Fruit fly (Drosophila melanogaster) whole organism, embryonic: ENCODE measurements around the gene CG7191.

Source experiments
- Ada2b ChIP-seq: fragments of 200-800 bp; sonication (Bioruptor generic); IDR thresholded peaks from 2 replicates; pipeline ENCODE4 v1.3.6; 2022; ENCODE audit warnings: missing biosample characterization, missing genetic modification characterization
- CG11695 ChIP-seq: fragments of 200-800 bp; sonication (Bioruptor generic); IDR thresholded peaks from 3 replicates; pipeline ENCODE4 v1.3.6; 2022; ENCODE audit warnings: missing biosample characterization, missing genetic modification characterization
- CG12219 ChIP-seq: fragments of 200-800 bp; sonication (Bioruptor generic); optimal IDR thresholded peaks from 3 replicates; lab custom pipeline; 2018; ENCODE audit warnings: missing biosample characterization, mild to moderate bottlenecking, missing genetic modification characterization
- CG13775 ChIP-seq: fragments of 200-800 bp; sonication (Bioruptor generic); optimal IDR thresholded peaks from 3 replicates; lab custom pipeline; 2017; ENCODE audit warnings: missing biosample characterization, mild to moderate bottlenecking, missing genetic modification characterization
- CG15073 ChIP-seq: fragments of 200-800 bp; sonication (Bioruptor generic); optimal IDR thresholded peaks from 2 replicates; lab custom pipeline; 2016; ENCODE audit warnings: missing biosample characterization, missing genetic modification characterization
- CG15696 ChIP-seq: fragments of 200-800 bp; sonication (Bioruptor generic); optimal IDR thresholded peaks from 2 replicates; lab custom pipeline; 2019; ENCODE audit warnings: missing biosample characterization, mild to moderate bottlenecking, missing genetic modification characterization, moderate library complexity
- CG1602 ChIP-seq: fragments of 200-800 bp; sonication (Bioruptor generic); optimal IDR thresholded peaks from 3 replicates; lab custom pipeline; 2016; ENCODE audit warnings: missing biosample characterization, missing genetic modification characterization
- CG16815 ChIP-seq: fragments of 200-800 bp; sonication (Bioruptor generic); optimal IDR thresholded peaks from 3 replicates; lab custom pipeline; 2017; ENCODE audit warnings: missing biosample characterization, mild to moderate bottlenecking, missing genetic modification characterization
- CG17385 ChIP-seq: fragments of 200-800 bp; sonication (Bioruptor generic); optimal IDR thresholded peaks from 3 replicates; lab custom pipeline; 2018; ENCODE audit warnings: missing biosample characterization, mild to moderate bottlenecking, missing genetic modification characterization
- CG1792 ChIP-seq: fragments of 200-800 bp; sonication (Bioruptor generic); optimal IDR thresholded peaks from 2 replicates; lab custom pipeline; 2016; ENCODE audit warnings: missing biosample characterization, missing genetic modification characterization
- CG31441 ChIP-seq: fragments of 200-800 bp; sonication (Bioruptor generic); IDR thresholded peaks from 2 replicates; pipeline ENCODE4 v1.3.6; 2022; ENCODE audit warnings: missing biosample characterization, missing genetic modification characterization
- CG6272 ChIP-seq: fragments of 200-800 bp; sonication (Bioruptor generic); IDR thresholded peaks from 2 replicates; pipeline ENCODE4 v1.3.6; 2022; ENCODE audit warnings: missing biosample characterization, missing genetic modification characterization
- CG6765 ChIP-seq: fragments of 200-800 bp; sonication (Bioruptor generic); optimal IDR thresholded peaks from 3 replicates; lab custom pipeline; 2017; ENCODE audit warnings: missing biosample characterization, mild to moderate bottlenecking, missing genetic modification characterization
- CG7928 ChIP-seq: fragments of 200-800 bp; sonication (Bioruptor generic); optimal IDR thresholded peaks from 2 replicates; lab custom pipeline; 2017; ENCODE audit warnings: missing biosample characterization, mild to moderate bottlenecking, missing genetic modification characterization
- CG8388 ChIP-seq: fragments of 200-800 bp; sonication (Bioruptor generic); optimal IDR thresholded peaks from 2 replicates; lab custom pipeline; 2019; ENCODE audit warnings: missing biosample characterization, mild to moderate bottlenecking, missing genetic modification characterization, moderate library complexity
- CG9876 ChIP-seq: fragments of 200-800 bp; sonication (Bioruptor generic); optimal IDR thresholded peaks from 2 replicates; lab custom pipeline; 2016; ENCODE audit warnings: missing biosample characterization, missing genetic modification characterization
- Camta ChIP-seq: fragments of 200-800 bp; sonication (Bioruptor generic); optimal IDR thresholded peaks from 2 replicates; lab custom pipeline; 2016; ENCODE audit warnings: missing biosample characterization, missing genetic modification characterization
- Chrac-16 ChIP-seq: fragments of 200-800 bp; sonication (Bioruptor generic); optimal IDR thresholded peaks from 3 replicates; lab custom pipeline; 2016; ENCODE audit warnings: missing biosample characterization, missing genetic modification characterization
- Dbx ChIP-seq: fragments of 200-800 bp; sonication (Bioruptor generic); IDR thresholded peaks from 3 replicates; pipeline ENCODE4 v1.3.6; 2022; ENCODE audit warnings: missing biosample characterization, missing genetic modification characterization
- Fer1 ChIP-seq: fragments of 200-800 bp; sonication (Bioruptor generic); optimal IDR thresholded peaks from 2 replicates; lab custom pipeline; 2017; ENCODE audit warnings: missing biosample characterization, mild to moderate bottlenecking, missing genetic modification characterization
- GATAe ChIP-seq: fragments of 200-800 bp; sonication (Bioruptor generic); conservative IDR thresholded peaks from 2 replicates; pipeline ENCODE4 v1.3.6; 2022; ENCODE audit warnings: missing biosample characterization, missing genetic modification characterization
- Gug ChIP-seq: fragments of 200-800 bp; sonication (Bioruptor generic); IDR thresholded peaks from 4 replicates; pipeline ENCODE4 v1.3.6; 2022; ENCODE audit warnings: missing biosample characterization, missing genetic modification characterization
- HHEX ChIP-seq: fragments of 200-800 bp; sonication (Bioruptor generic); optimal IDR thresholded peaks from 3 replicates; lab custom pipeline; 2017; ENCODE audit warnings: missing biosample characterization, mild to moderate bottlenecking, missing genetic modification characterization, missing genetic modification reagents
- HmgZ ChIP-seq: fragments of 200-800 bp; sonication (Bioruptor generic); optimal IDR thresholded peaks from 2 replicates; lab custom pipeline; 2018; ENCODE audit warnings: missing biosample characterization, mild to moderate bottlenecking, missing genetic modification characterization
- Hr51 ChIP-seq, 2 experiments: fragments of 200-800 bp; sonication (Bioruptor generic); optimal IDR thresholded peaks; 2 replicates in 1 of 2; 3 replicates in 1 of 2; lab custom pipeline; 2016 to 2018; ENCODE audit warnings: missing biosample characterization in 2 of 2, missing genetic modification characterization in 2 of 2, mild to moderate bottlenecking in 1 of 2, moderate library complexity in 1 of 2
- Opbp ChIP-seq: fragments of 200-800 bp; sonication (Bioruptor generic); IDR thresholded peaks from 3 replicates; pipeline ENCODE4 v1.3.6; 2022; ENCODE audit warnings: missing biosample characterization, missing genetic modification characterization; ENCODE audit not compliant: partially characterized antibody
- PHDP ChIP-seq: fragments of 200-800 bp; sonication (Bioruptor generic); optimal IDR thresholded peaks from 3 replicates; lab custom pipeline; 2018; ENCODE audit warnings: missing biosample characterization, mild to moderate bottlenecking, missing genetic modification characterization, moderate library complexity
- Ptx1 ChIP-seq: fragments of 200-800 bp; sonication (Bioruptor generic); IDR thresholded peaks from 2 replicates; pipeline ENCODE4 v1.3.6; 2022; ENCODE audit warnings: missing biosample characterization, missing genetic modification characterization
- Side ChIP-seq: fragments of 200-800 bp; sonication (Bioruptor generic); optimal IDR thresholded peaks from 2 replicates; lab custom pipeline; 2016; ENCODE audit warnings: missing biosample characterization, missing genetic modification characterization
- aop ChIP-seq: fragments of 200-800 bp; sonication (Bioruptor generic); IDR thresholded peaks from 2 replicates; pipeline ENCODE4 v1.3.6; 2022; ENCODE audit warnings: missing biosample characterization, missing genetic modification characterization
- ara ChIP-seq: fragments of 200-800 bp; sonication (Bioruptor generic); IDR thresholded peaks from 2 replicates; pipeline ENCODE4 v1.3.6; 2022; ENCODE audit warnings: missing biosample characterization, missing genetic modification characterization
- bbx ChIP-seq: fragments of 200-800 bp; sonication (Bioruptor generic); IDR thresholded peaks from 2 replicates; pipeline ENCODE4 v1.3.6; 2022; ENCODE audit warnings: missing biosample characterization, missing genetic modification characterization; ENCODE audit not compliant: partially characterized antibody
- bowl ChIP-seq: fragments of 200-800 bp; sonication (Bioruptor generic); IDR thresholded peaks from 2 replicates; pipeline ENCODE4 v1.3.6; 2022; ENCODE audit warnings: missing biosample characterization, missing genetic modification characterization
- cg ChIP-seq: fragments of 200-800 bp; sonication (Bioruptor generic); optimal IDR thresholded peaks from 3 replicates; lab custom pipeline; 2019; ENCODE audit warnings: missing biosample characterization, mild to moderate bottlenecking, missing genetic modification characterization, moderate library complexity
- cwo ChIP-seq: fragments of 200-800 bp; sonication (Bioruptor generic); optimal IDR thresholded peaks from 3 replicates; lab custom pipeline; 2017; ENCODE audit warnings: missing biosample characterization, missing genetic modification characterization, mild to moderate bottlenecking, moderate library complexity, missing genetic modification reagents
- danr ChIP-seq: fragments of 200-800 bp; sonication (Bioruptor generic); IDR thresholded peaks from 2 replicates; pipeline ENCODE4 v1.3.6; 2022; ENCODE audit warnings: missing biosample characterization, missing genetic modification characterization
- ewg ChIP-seq: fragments of 200-800 bp; sonication (Bioruptor generic); optimal IDR thresholded peaks from 3 replicates; lab custom pipeline; 2017; ENCODE audit warnings: mild to moderate bottlenecking, missing biosample characterization, missing genetic modification reagents, missing genetic modification characterization
- gsb-n ChIP-seq: fragments of 200-800 bp; sonication (Bioruptor generic); optimal IDR thresholded peaks from 3 replicates; lab custom pipeline; 2018; ENCODE audit warnings: missing biosample characterization, mild to moderate bottlenecking, missing genetic modification characterization
- insv ChIP-seq, 2 experiments: fragments of 200-800 bp; sonication (Bioruptor generic); optimal IDR thresholded peaks; 3 replicates each; lab custom pipeline; 2016 to 2018; ENCODE audit warnings: missing biosample characterization in 2 of 2, missing genetic modification characterization in 2 of 2
- klu ChIP-seq: fragments of 200-800 bp; sonication (Bioruptor generic); IDR thresholded peaks from 2 replicates; pipeline ENCODE4 v1.3.6; 2022; ENCODE audit warnings: missing biosample characterization, missing genetic modification characterization
- mirr ChIP-seq: fragments of 200-800 bp; sonication (Bioruptor generic); optimal IDR thresholded peaks from 3 replicates; lab custom pipeline; 2018; ENCODE audit warnings: missing biosample characterization, mild to moderate bottlenecking, missing genetic modification characterization
- onecut ChIP-seq: fragments of 200-800 bp; sonication (Bioruptor generic); IDR thresholded peaks from 2 replicates; pipeline ENCODE4 v1.3.6; 2022; ENCODE audit warnings: missing biosample characterization, missing genetic modification characterization
- prd ChIP-seq, 3 experiments: fragments of >200 bp in 2 of 3; fragments of 200-800 bp in 1 of 3; sonication (Bioruptor generic) in 1 of 3; optimal IDR thresholded peaks in 2 of 3; IDR thresholded peaks in 1 of 3; 2 replicates in 2 of 3; 3 replicates in 1 of 3; pipeline versions ENCODE4 v1.3.6 to Lab custom; 2017 to 2022; ENCODE audit warnings: missing biosample characterization in 1 of 3, missing genetic modification characterization in 1 of 3
- row ChIP-seq: fragments of 200-800 bp; sonication (Bioruptor generic); IDR thresholded peaks from 3 replicates; pipeline ENCODE4 v1.3.6; 2022; ENCODE audit warnings: missing biosample characterization, missing genetic modification characterization
- sens ChIP-seq: fragments of 200-800 bp; sonication (Bioruptor generic); peaks from one replicate; lab custom pipeline; 2016; ENCODE audit warnings: missing biosample characterization, missing genetic modification characterization
- slp2 ChIP-seq: fragments of 200-800 bp; sonication (Bioruptor generic); optimal IDR thresholded peaks from 2 replicates; lab custom pipeline; 2016; ENCODE audit warnings: missing biosample characterization, missing genetic modification characterization
- toy ChIP-seq: fragments of 200-800 bp; sonication (Bioruptor generic); IDR thresholded peaks from 2 replicates; pipeline ENCODE4 v1.3.6; 2022; ENCODE audit warnings: missing biosample characterization, missing genetic modification characterization
- vfl ChIP-seq: fragments of 200-800 bp; sonication (Bioruptor generic); optimal IDR thresholded peaks from 2 replicates; lab custom pipeline; 2016; ENCODE audit warnings: missing biosample characterization, missing genetic modification characterization
- zen ChIP-seq: fragments of 200-800 bp; sonication (Bioruptor generic); optimal IDR thresholded peaks from 3 replicates; lab custom pipeline; 2018; ENCODE audit warnings: missing biosample characterization, mild to moderate bottlenecking, missing genetic modification characterization, moderate library complexity
- zfh1 ChIP-seq: fragments of 200-800 bp; sonication (Bioruptor generic); IDR thresholded peaks from 3 replicates; pipeline ENCODE4 v1.3.6; 2022; ENCODE audit warnings: missing biosample characterization, missing genetic modification characterization
- zfh2 ChIP-seq: fragments of 200-800 bp; sonication (Bioruptor generic); optimal IDR thresholded peaks from 2 replicates; lab custom pipeline; 2016; ENCODE audit warnings: missing biosample characterization, missing genetic modification characterization

Gene CG7191

DNA sequence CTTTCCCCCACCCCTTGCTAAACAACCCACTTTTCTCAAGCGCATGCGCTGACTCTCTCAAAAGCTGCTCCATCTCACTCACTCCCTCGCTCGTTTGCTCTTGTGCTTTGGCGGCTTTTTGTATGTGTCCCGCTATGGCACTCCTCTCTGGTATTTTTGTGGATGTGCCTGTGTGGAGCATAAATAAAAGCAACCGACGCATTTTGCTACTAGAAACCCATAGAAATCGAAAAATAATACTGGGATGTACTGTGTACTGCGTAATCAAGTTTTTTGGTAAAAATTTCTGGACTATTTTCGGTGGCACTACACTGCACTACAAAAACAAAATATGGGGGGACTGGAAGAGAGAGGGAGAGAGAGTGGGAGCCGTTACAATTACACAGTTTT is 42.3 kb downstream of the CG7191 start (continued):
- TF ChIP-seq zfh1 (GFP tag; lab: Robert Waterston, UW): no peak
- TF ChIP-seq ara (GFP tag; lab: Robert Waterston, UW): no peak
- no peak for TF ChIP-seq Ada2b
- TF ChIP-seq HHEX (GFP tag; lab: Kevin White, UChicago): no peak
- no peak for TF ChIP-seq CG6765 (GFP tag; lab: Kevin White, UChicago)
- no peak for TF ChIP-seq CG1602
- peak; percentile 46 for TF ChIP-seq Fer1
- peak; percentile 32; the same call in 1 of the 3 replicates for TF ChIP-seq Opbp (GFP tag; lab: Robert Waterston, UW)
- peak; percentile 92 for TF ChIP-seq cg
- no peak for TF ChIP-seq CG8388 (GFP tag; lab: Kevin White, UChicago)
- no peak for TF ChIP-seq CG15696 (tag; lab: Kevin White, UChicago)
- TF ChIP-seq Chrac-16 (GFP tag; lab: Kevin White, UChicago): no peak
- peak; percentile 97 for TF ChIP-seq ewg
- TF ChIP-seq CG1792 (GFP tag; lab: Kevin White, UChicago): no peak
- TF ChIP-seq CG13775 (GFP tag; lab: Kevin White, UChicago): no peak
- no peak for TF ChIP-seq CG7928 (GFP tag; lab: Kevin White, UChicago)
- peak; percentile 26; the same call in 1 of the 2 replicates for TF ChIP-seq onecut (GFP tag; lab: Robert Waterston, UW)
- no peak for TF ChIP-seq slp2 (GFP tag; lab: Kevin White, UChicago)
- TF ChIP-seq vfl: no peak
- no peak for TF ChIP-seq bbx (GFP tag; lab: Robert Waterston, UW)
- peak; percentile 89 for TF ChIP-seq mirr (GFP tag; lab: Kevin White, UChicago)
- no peak for TF ChIP-seq toy (GFP tag; lab: Robert Waterston, UW)
- TF ChIP-seq CG31441 (GFP tag; lab: Robert Waterston, UW): no peak
- no peak for TF ChIP-seq CG16815 (GFP tag; lab: Kevin White, UChicago)
- TF ChIP-seq CG6272 (GFP tag; lab: Robert Waterston, UW): no peak
- no peak for TF ChIP-seq Gug (GFP tag; lab: Robert Waterston, UW)
- no peak for TF ChIP-seq klu (GFP tag; lab: Robert Waterston, UW)
- TF ChIP-seq CG12219 (GFP tag; lab: Kevin White, UChicago): no peak
- TF ChIP-seq danr (GFP tag; lab: Robert Waterston, UW): no peak
- TF ChIP-seq CG11695 (GFP tag; lab: Robert Waterston, UW): no peak
- TF ChIP-seq gsb-n (tag; lab: Kevin White, UChicago): no peak
- TF ChIP-seq aop (GFP tag; lab: Robert Waterston, UW): no peak
- no peak for TF ChIP-seq Side (GFP tag; lab: Kevin White, UChicago)
- TF ChIP-seq insv (GFP tag; optimal IDR thresholded peaks at IDR 0.05; lab: Kevin White, UChicago): no peak
- TF ChIP-seq CG17385: peak; percentile 2
- 0 out of 2 replicates have a peak, but pooled peaks have one; percentile 7 for TF ChIP-seq Ptx1
- TF ChIP-seq PHDP (tag; lab: Kevin White, UChicago): no peak
- no peak for TF ChIP-seq GATAe (GFP tag; lab: Robert Waterston, UW)
- peak; percentile 27; the same call in 1 of the 3 replicates for TF ChIP-seq row
- no peak for TF ChIP-seq zen (tag; lab: Kevin White, UChicago)
- TF ChIP-seq Dbx (GFP tag; lab: Robert Waterston, UW): peak; percentile 62; the same call in 2 of the 3 replicates
- no peak for TF ChIP-seq bowl (GFP tag; lab: Robert Waterston, UW)
- no peak for TF ChIP-seq CG9876
- peak; percentile 91 for TF ChIP-seq sens
- no peak for TF ChIP-seq prd (optimal IDR thresholded peaks at IDR 0.05; lab: Kevin White, UChicago)
- TF ChIP-seq prd (GFP tag; IDR thresholded peaks at IDR 0.05; lab: Robert Waterston, UW): no peak
- TF ChIP-seq Camta (GFP tag; lab: Kevin White, UChicago): no peak
- no peak for TF ChIP-seq CG15073 (GFP tag; lab: Kevin White, UChicago)
- peak; percentile 69 for TF ChIP-seq HmgZ (tag; lab: Kevin White, UChicago)
- no peak for TF ChIP-seq cwo
- TF ChIP-seq Hr51 (GFP tag; optimal IDR thresholded peaks at IDR 0.05; lab: Kevin White, UChicago): no peak
- no peak for TF ChIP-seq zfh2 (GFP tag; lab: Kevin White, UChicago)
